Worm (Caenorhabditis elegans) whole organism, L1 larva: Measurements from ENCODE around the gene bus-4.

Experiments
- ama-1 ChIP-seq: fragments of 150-350 bp; optimal IDR thresholded peaks from 2 replicates; lab custom pipeline; 2014
- blmp-1 ChIP-seq: fragments of 150-350 bp; optimal IDR thresholded peaks from 2 replicates; lab custom pipeline; 2014; ENCODE audit warnings: missing biosample characterization, missing genetic modification characterization
- ceh-63 ChIP-seq: fragments of 200-800 bp; sonication (Bioruptor generic); optimal IDR thresholded peaks from 2 replicates; lab custom pipeline; 2018; ENCODE audit warnings: mild to moderate bottlenecking, missing genetic modification characterization, missing compliant biosample characterization
- ceh-8 ChIP-seq: fragments of 200-800 bp; sonication (Bioruptor generic); optimal IDR thresholded peaks from 2 replicates; lab custom pipeline; 2018; ENCODE audit warnings: mild to moderate bottlenecking, missing genetic modification characterization, moderate library complexity, missing compliant biosample characterization
- ceh-82 ChIP-seq, 3 experiments: fragments of 150-350 bp in 1 of 3; sonication (generic microtip) in 2 of 3; optimal IDR thresholded peaks; 2 replicates each; lab custom pipeline; 2014 to 2017; ENCODE audit warnings: missing biosample characterization in 3 of 3, missing genetic modification characterization in 3 of 3
- ceh-88 ChIP-seq: fragments of 200-800 bp; sonication (Bioruptor generic); IDR thresholded peaks from 2 replicates; pipeline ENCODE4 v1.3.6; 2022; ENCODE audit warnings: missing genetic modification characterization, missing compliant biosample characterization
- ces-1 ChIP-seq: fragments of 150-350 bp; optimal IDR thresholded peaks from 2 replicates; lab custom pipeline; 2014; ENCODE audit warnings: missing biosample characterization, missing genetic modification reagents, missing genetic modification characterization
- efl-1 ChIP-seq, 4 experiments: fragments of 150-350 bp; optimal IDR thresholded peaks in 3 of 4; peaks in 1 of 4; 1 replicate in 1 of 4; 2 replicates in 3 of 4; lab custom pipeline; 2014; ENCODE audit warnings: missing biosample characterization in 2 of 4, missing genetic modification characterization in 2 of 4, missing genetic modification reagents in 2 of 4
- efl-3 ChIP-seq: fragments of 200-800 bp; sonication (Bioruptor generic); optimal IDR thresholded peaks from 2 replicates; lab custom pipeline; 2018; ENCODE audit warnings: mild to moderate bottlenecking, missing genetic modification characterization, missing compliant biosample characterization
- egl-13 ChIP-seq: sonication (generic microtip); optimal IDR thresholded peaks from 2 replicates; lab custom pipeline; 2016; ENCODE audit warnings: missing genotype, missing genetic modification reagents, missing genetic modification characterization, missing compliant biosample characterization
- egl-27 ChIP-seq, 2 experiments: fragments of 150-350 bp in 1 of 2; sonication (generic microtip); optimal IDR thresholded peaks; 3 replicates each; lab custom pipeline; 2017 to 2018; ENCODE audit warnings: missing biosample characterization in 2 of 2, missing genetic modification characterization in 2 of 2, missing genetic modification reagents in 2 of 2
- elt-3 ChIP-seq, 6 experiments: fragments of 150-350 bp in 1 of 6; sonication (generic microtip); optimal IDR thresholded peaks; 2 replicates each; lab custom pipeline; 2017 to 2018; ENCODE audit warnings: missing biosample characterization in 6 of 6, missing genetic modification characterization in 6 of 6, inconsistent platforms in 1 of 6
- fkh-10 ChIP-seq: sonication (generic microtip); optimal IDR thresholded peaks from 2 replicates; lab custom pipeline; 2017; ENCODE audit warnings: missing biosample characterization, missing genetic modification reagents, missing genetic modification characterization
- grh-1 ChIP-seq: fragments of 200-800 bp; sonication (Bioruptor generic); IDR thresholded peaks from 2 replicates; pipeline ENCODE4 v1.3.6; 2022; ENCODE audit warnings: missing genetic modification reagents, missing genetic modification characterization, missing compliant biosample characterization
- hlh-17 ChIP-seq: fragments of 200-800 bp; sonication (Bioruptor generic); optimal IDR thresholded peaks from 2 replicates; lab custom pipeline; 2018; ENCODE audit warnings: missing genetic modification characterization, mild to moderate bottlenecking, missing compliant biosample characterization, moderate library complexity, borderline replicate concordance
- hlh-4 ChIP-seq: sonication (generic microtip); optimal IDR thresholded peaks from 2 replicates; lab custom pipeline; 2016; ENCODE audit warnings: mild to moderate bottlenecking, missing genetic modification characterization, missing compliant biosample characterization
- isw-1 ChIP-seq: fragments of 200-800 bp; sonication (Bioruptor generic); IDR thresholded peaks from 2 replicates; pipeline ENCODE4 v1.3.6; 2022; ENCODE audit warnings: missing genetic modification characterization, missing compliant biosample characterization
- jun-1 ChIP-seq: fragments of 150-350 bp; optimal IDR thresholded peaks from 2 replicates; lab custom pipeline; 2014; ENCODE audit warnings: missing biosample characterization, missing genetic modification reagents, missing genetic modification characterization
- lin-14 ChIP-seq: fragments of 200-800 bp; sonication (Bioruptor generic); optimal IDR thresholded peaks from 2 replicates; lab custom pipeline; 2018; ENCODE audit warnings: mild to moderate bottlenecking, missing genetic modification characterization, moderate library complexity, missing compliant biosample characterization
- lin-15B ChIP-seq: fragments of 150-350 bp; sonication (generic microtip); optimal IDR thresholded peaks from 3 replicates; lab custom pipeline; 2014; ENCODE audit warnings: missing biosample characterization, missing genetic modification characterization
- lin-39 ChIP-seq: fragments of 150-350 bp; optimal IDR thresholded peaks from 2 replicates; lab custom pipeline; 2014; ENCODE audit warnings: missing biosample characterization, missing genetic modification reagents, missing genetic modification characterization
- lir-3 ChIP-seq: sonication (generic microtip); optimal IDR thresholded peaks from 2 replicates; lab custom pipeline; 2016; ENCODE audit warnings: mild to moderate bottlenecking, missing genetic modification characterization, moderate library complexity, missing compliant biosample characterization; ENCODE audit not compliant: poor library complexity
- lsy-2 ChIP-seq, 2 experiments: fragments of 150-350 bp; optimal IDR thresholded peaks; 2 replicates each; lab custom pipeline; 2014; ENCODE audit warnings: missing biosample characterization in 2 of 2, missing genetic modification characterization in 2 of 2
- mep-1 ChIP-seq: fragments of 150-350 bp; optimal IDR thresholded peaks from 2 replicates; lab custom pipeline; 2014; ENCODE audit warnings: missing biosample characterization, missing genetic modification characterization
- nhr-11 ChIP-seq: fragments of 150-350 bp; optimal IDR thresholded peaks from 2 replicates; lab custom pipeline; 2014; ENCODE audit warnings: missing biosample characterization, missing genetic modification characterization
- nhr-19 ChIP-seq: fragments of 200-800 bp; sonication (Bioruptor generic); conservative IDR thresholded peaks from 2 replicates; pipeline ENCODE4 v1.3.6; 2022; ENCODE audit warnings: missing genetic modification characterization, missing compliant biosample characterization
- nhr-20 ChIP-seq: sonication (generic microtip); optimal IDR thresholded peaks from 2 replicates; lab custom pipeline; 2016; ENCODE audit warnings: mild to moderate bottlenecking, missing genetic modification characterization, missing compliant biosample characterization
- nhr-28 ChIP-seq: fragments of 150-350 bp; optimal IDR thresholded peaks from 2 replicates; lab custom pipeline; 2014; ENCODE audit warnings: missing biosample characterization, missing genetic modification characterization
- nhr-47 ChIP-seq: sonication (generic microtip); optimal IDR thresholded peaks from 2 replicates; lab custom pipeline; 2016; ENCODE audit warnings: mild to moderate bottlenecking, missing genetic modification characterization, moderate library complexity, missing compliant biosample characterization
- nhr-71 ChIP-seq: sonication (generic microtip); optimal IDR thresholded peaks from 2 replicates; lab custom pipeline; 2016; ENCODE audit warnings: mild to moderate bottlenecking, missing genetic modification characterization, moderate library complexity, missing compliant biosample characterization
- nhr-84 ChIP-seq: sonication (generic microtip); optimal IDR thresholded peaks from 2 replicates; lab custom pipeline; 2017; ENCODE audit warnings: missing biosample characterization, missing genetic modification characterization
- nhr-85 ChIP-seq: sonication (generic microtip); peaks from one replicate; lab custom pipeline; 2016; ENCODE audit warnings: missing genetic modification characterization, inconsistent platforms, missing compliant biosample characterization
- nhr-90 ChIP-seq: sonication (generic microtip); optimal IDR thresholded peaks from 2 replicates; lab custom pipeline; 2016; ENCODE audit warnings: mild to moderate bottlenecking, missing genetic modification characterization, missing compliant biosample characterization; ENCODE audit not compliant: poor library complexity
- pag-3 ChIP-seq: sonication (generic microtip); optimal IDR thresholded peaks from 2 replicates; lab custom pipeline; 2017; ENCODE audit warnings: missing genetic modification characterization, mild to moderate bottlenecking, missing compliant biosample characterization, antibody characterized with exemption, borderline replicate concordance; ENCODE audit not compliant: insufficient read depth
- pax-3 ChIP-seq: fragments of 200-800 bp; sonication (Bioruptor generic); optimal IDR thresholded peaks from 2 replicates; lab custom pipeline; 2018; ENCODE audit warnings: mild to moderate bottlenecking, missing genetic modification characterization, moderate library complexity, missing compliant biosample characterization
- rnt-1 ChIP-seq: sonication (generic microtip); optimal IDR thresholded peaks from 2 replicates; lab custom pipeline; 2016; ENCODE audit warnings: mild to moderate bottlenecking, missing genetic modification characterization, moderate library complexity, missing compliant biosample characterization
- sox-4 ChIP-seq: sonication (generic microtip); optimal IDR thresholded peaks from 2 replicates; lab custom pipeline; 2016; ENCODE audit warnings: missing genetic modification characterization, missing compliant biosample characterization
- sup-37 ChIP-seq: fragments of 200-800 bp; sonication (Bioruptor generic); optimal IDR thresholded peaks from 2 replicates; lab custom pipeline; 2018; ENCODE audit warnings: mild to moderate bottlenecking, missing genetic modification characterization, missing compliant biosample characterization
- tbx-2 ChIP-seq: sonication (generic microtip); optimal IDR thresholded peaks from 2 replicates; lab custom pipeline; 2016; ENCODE audit warnings: missing genetic modification characterization, missing compliant biosample characterization
- tlp-1 ChIP-seq: fragments of 150-350 bp; optimal IDR thresholded peaks from 2 replicates; lab custom pipeline; 2014; ENCODE audit warnings: missing biosample characterization, missing genetic modification characterization
- unc-130 ChIP-seq: fragments of 150-350 bp; optimal IDR thresholded peaks from 2 replicates; lab custom pipeline; 2017; ENCODE audit warnings: missing biosample characterization, missing genetic modification characterization, inconsistent platforms
- unc-30 ChIP-seq: sonication (generic microtip); optimal IDR thresholded peaks from 2 replicates; lab custom pipeline; 2017; ENCODE audit warnings: missing biosample characterization, missing genetic modification characterization
- unc-98 ChIP-seq: fragments of 200-800 bp; sonication (Bioruptor generic); IDR thresholded peaks from 2 replicates; pipeline ENCODE4 v1.3.6; 2022; ENCODE audit warnings: missing genetic modification characterization, missing compliant biosample characterization
- xbp-1 ChIP-seq: sonication (generic microtip); optimal IDR thresholded peaks from 2 replicates; lab custom pipeline; 2016; ENCODE audit warnings: missing genetic modification characterization, missing compliant biosample characterization
- zip-4 ChIP-seq: fragments of 200-800 bp; sonication (Bioruptor generic); optimal IDR thresholded peaks from 2 replicates; lab custom pipeline; 2018; ENCODE audit warnings: mild to moderate bottlenecking, missing genetic modification characterization, moderate library complexity, missing compliant biosample characterization

bus-4 gene

ce11 chrIV:4657874-4658273, 30.2 kb upstream of the bus-4 start, which contains the start of gene col-111:
Gene col-111 (minus strand): TSS chrIV:4657974.
- no peak for TF ChIP-seq ceh-82 (tag; optimal IDR thresholded peaks at IDR 0.05; lab: Kevin White, UChicago)
- TF ChIP-seq nhr-19 = no peak
- no peak for TF ChIP-seq efl-1 (optimal IDR thresholded peaks at IDR 0.05; lab: Kevin White, UChicago)
- peak in 1 of 2 experiments; percentile 55 for TF ChIP-seq efl-1 (GFP tag; optimal IDR thresholded peaks at IDR 0.05 in 1 of 2; lab: Kevin White, UChicago)

- no peak for TF ChIP-seq nhr-20 (tag; lab: Kevin White, UChicago)
- no peak for TF ChIP-seq efl-3
- TF ChIP-seq nhr-71 (tag; lab: Kevin White, UChicago) = peak; percentile 25
- peak; percentile 13 for TF ChIP-seq ama-1 (lab: Kevin White, UChicago)
- TF ChIP-seq egl-27 (tag; optimal IDR thresholded peaks at IDR 0.05; lab: Kevin White, UChicago) = no peak
- no peak for TF ChIP-seq blmp-1 (tag; lab: Kevin White, UChicago)
- TF ChIP-seq elt-3 (tag; optimal IDR thresholded peaks at IDR 0.05; lab: Kevin White, UChicago) = no peak
- TF ChIP-seq unc-130 = no peak
- TF ChIP-seq lin-15B (tag; lab: Kevin White, UChicago) = no peak
- TF ChIP-seq lsy-2 (tag; optimal IDR thresholded peaks at IDR 0.05; lab: Kevin White, UChicago) = no peak
- no peak for TF ChIP-seq isw-1 (GFP tag; lab: Robert Waterston, UW)
These were observed 28.8 kb upstream of the bus-4 start, which contains the start of gene mrps-21 for ce11 chrIV:4659277-4659676. Gene mrps-21 (minus strand): TSS chrIV:4659517.

ce11 chrIV:4660151-4661041, 27.7 kb upstream of the bus-4 start, which contains the start of the genes F29B9.11 and jmjd-1.2:
Gene F29B9.11 (minus strand): TSS chrIV:4660201.
Gene jmjd-1.2 (plus strand): TSS chrIV:4660991.
- TF ChIP-seq tlp-1 = no peak
- peak; percentile 98 for TF ChIP-seq pax-3 (tag; lab: Kevin White, UChicago)
- TF ChIP-seq ces-1 (GFP tag; lab: Kevin White, UChicago) = no peak
- TF ChIP-seq nhr-47 (tag; lab: Kevin White, UChicago) = peak; percentile 96
- TF ChIP-seq nhr-90 (tag; lab: Kevin White, UChicago) = peak; percentile 97
- peak in 1 of 2 experiments; percentile 15 for TF ChIP-seq egl-27 (tag; optimal IDR thresholded peaks at IDR 0.05; lab: Kevin White, UChicago)
- TF ChIP-seq grh-1 = peak; percentile 74
- TF ChIP-seq efl-3 = peak; percentile 15
- peak; percentile 42 for TF ChIP-seq ceh-8
- TF ChIP-seq nhr-84 = peak; percentile 27
- TF ChIP-seq hlh-17 (GFP tag; lab: Kevin White, UChicago) = no peak
- peak; percentile 98 for TF ChIP-seq tbx-2 (tag; lab: Kevin White, UChicago)
- no peak for TF ChIP-seq nhr-28 (tag; lab: Kevin White, UChicago)
- peak; percentile 95 for TF ChIP-seq xbp-1 (tag; lab: Kevin White, UChicago)
- TF ChIP-seq egl-13 (tag; lab: Kevin White, UChicago) = peak; percentile 95
- peak; percentile 60 for TF ChIP-seq blmp-1 (tag; lab: Kevin White, UChicago)
- TF ChIP-seq lir-3 (tag; lab: Kevin White, UChicago) = peak; percentile 91
- TF ChIP-seq hlh-4 (tag; lab: Kevin White, UChicago) = no peak
- peak; percentile 85 for TF ChIP-seq fkh-10
- peak; percentile 68 for TF ChIP-seq sup-37
- peak; percentile 88 for TF ChIP-seq ceh-88 (GFP tag; lab: Robert Waterston, UW)
- TF ChIP-seq nhr-85 (tag; lab: Kevin White, UChicago) = peak; percentile 98
- no peak for TF ChIP-seq pag-3 (tag; lab: Kevin White, UChicago)
- TF ChIP-seq mep-1 (tag; lab: Kevin White, UChicago) = peak; percentile 62
- no peak for TF ChIP-seq unc-30 (tag; lab: Kevin White, UChicago)
- peak; percentile 86 for TF ChIP-seq ceh-63
- peak; percentile 95 for TF ChIP-seq rnt-1
- TF ChIP-seq jun-1 (tag; lab: Kevin White, UChicago) = peak; percentile 83
- TF ChIP-seq lin-14 (GFP tag; lab: Kevin White, UChicago) = peak; percentile 95
- peak; percentile 80 for TF ChIP-seq nhr-11 (tag; lab: Kevin White, UChicago)
- TF ChIP-seq lsy-2 (tag; optimal IDR thresholded peaks at IDR 0.05; lab: Kevin White, UChicago) = peak; percentile 93
- TF ChIP-seq unc-98 (GFP tag; lab: Robert Waterston, UW) = peak; percentile 98
- TF ChIP-seq sox-4 (tag; lab: Kevin White, UChicago) = peak; percentile 89
- TF ChIP-seq zip-4 (GFP tag; lab: Kevin White, UChicago) = peak; percentile 53
- peak; percentile 73 for TF ChIP-seq lin-39 (tag; lab: Kevin White, UChicago)
- TF ChIP-seq nhr-20 (tag; lab: Kevin White, UChicago) = peak; percentile 95
